Worm (Caenorhabditis elegans): ENCODE measurements around the gene spig-8.
A peak's percentile ranks its signal among the peaks of the same experiment; 100 is the strongest.
"Not testable (repeated sequence)": the region's sequence is repeated elsewhere in the genome, so short reads cannot be mapped to it uniquely, and the experiment has no call there.

spig-8 gene

ce11 chrV:7051133-7051765 lies 3.4 kb upstream of the spig-8 start, which contains the start of the genes tofu-2 and spig-1:
tofu-2 (minus strand) TSS chrV:7051248.
spig-1 (plus strand) TSS chrV:7051715.
- TF ChIP-seq ama-1 (optimal IDR thresholded peaks at IDR 0.05) (no peak), tbx-11 (GFP tag; IDR thresholded peaks at IDR 0.05) (no peak), F13C5.2 (tag; optimal IDR thresholded peaks at IDR 0.05) (no peak), hnd-1 (tag; optimal IDR thresholded peaks at IDR 0.05) (no peak), ceh-13 (GFP tag; optimal IDR thresholded peaks at IDR 0.05) (no peak), hmg-4 (GFP tag; optimal IDR thresholded peaks at IDR 0.05) (no peak), sea-1 (GFP tag; conservative IDR thresholded peaks at IDR 0.05) (no peak)

- TF ChIP-seq B0310.2 (tag; optimal IDR thresholded peaks at IDR 0.05) (no peak), ceh-36 (tag; optimal IDR thresholded peaks at IDR 0.05) (no peak), flt-1 (GFP tag; IDR thresholded peaks at IDR 0.05) (no peak), ets-7 (tag; optimal IDR thresholded peaks at IDR 0.05) (no peak), hmbx-1 (tag; optimal IDR thresholded peaks at IDR 0.05) (no peak), scrt-1 (GFP tag; IDR thresholded peaks at IDR 0.05) (no peak), ama-1 (optimal IDR thresholded peaks at IDR 0.05) (no peak)
These were observed 1.6 kb upstream of the spig-8 start, which contains the start of gene txt-17 for ce11 chrV:7053100-7053499. txt-17 (minus strand) TSS chrV:7053200.

ce11 chrV:7057795-7058194 lies 3.1 kb downstream of the spig-8 start, which contains the start of gene Y57E12AL.2:
Y57E12AL.2 (plus strand) TSS chrV:7058095.
- TF ChIP-seq tbx-37 (GFP tag; conservative IDR thresholded peaks at IDR 0.05); hnd-1 (tag; optimal IDR thresholded peaks at IDR 0.05); sea-1 (GFP tag; conservative IDR thresholded peaks at IDR 0.05): not testable (repeated sequence)

- TF ChIP-seq hmbx-1 (tag; optimal IDR thresholded peaks at IDR 0.05) (no peak), ceh-13 (GFP tag; optimal IDR thresholded peaks at IDR 0.05) (no peak), ets-7 (tag; optimal IDR thresholded peaks at IDR 0.05) (no peak), scrt-1 (GFP tag; IDR thresholded peaks at IDR 0.05) (no peak), tbx-11 (GFP tag; IDR thresholded peaks at IDR 0.05) (no peak), tra-4 (tag; optimal IDR thresholded peaks at IDR 0.05) (no peak), B0310.2 (tag; optimal IDR thresholded peaks at IDR 0.05) (no peak), tbx-37 (GFP tag; conservative IDR thresholded peaks at IDR 0.05) (no peak), ama-1 (optimal IDR thresholded peaks at IDR 0.05) (no peak), pes-1 (GFP tag; IDR thresholded peaks at IDR 0.05) (no peak), aly-1 (tag; optimal IDR thresholded peaks at IDR 0.05) (no peak), sea-1 (GFP tag; conservative IDR thresholded peaks at IDR 0.05) (no peak)
These were observed 4.7 kb downstream of the spig-8 start, which contains the start of gene mdt-6 for ce11 chrV:7059350-7059749. mdt-6 (minus strand) TSS chrV:7059624.

- TF ChIP-seq B0310.2 (tag; optimal IDR thresholded peaks at IDR 0.05), result no peak
- peak; percentile 66; the same call in 1 of the 2 replicates for TF ChIP-seq tbx-11 (GFP tag; IDR thresholded peaks at IDR 0.05)
- peak; percentile 22 for TF ChIP-seq hnd-1 (tag; optimal IDR thresholded peaks at IDR 0.05)
- no peak for TF ChIP-seq ama-1 (optimal IDR thresholded peaks at IDR 0.05)
- peak; percentile 70 for TF ChIP-seq F13C5.2 (tag; optimal IDR thresholded peaks at IDR 0.05)
- TF ChIP-seq ceh-13 (GFP tag; optimal IDR thresholded peaks at IDR 0.05), result peak; percentile 13
- no peak for TF ChIP-seq hmbx-1 (tag; optimal IDR thresholded peaks at IDR 0.05)
- TF ChIP-seq sea-1 (GFP tag; conservative IDR thresholded peaks at IDR 0.05), result no peak
- peak; percentile 21 for TF ChIP-seq hmg-4 (GFP tag; optimal IDR thresholded peaks at IDR 0.05)
- TF ChIP-seq tra-4 (tag; optimal IDR thresholded peaks at IDR 0.05), result no peak
- peak; percentile 51 for TF ChIP-seq aly-1 (tag; optimal IDR thresholded peaks at IDR 0.05)
- TF ChIP-seq ceh-36 (tag; optimal IDR thresholded peaks at IDR 0.05), result peak; percentile 53
- no peak for TF ChIP-seq ets-7 (tag; optimal IDR thresholded peaks at IDR 0.05)
- TF ChIP-seq tbx-37 (GFP tag; conservative IDR thresholded peaks at IDR 0.05), result 0 out of 2 replicates have a peak, but pooled peaks have one; percentile 39
- TF ChIP-seq flt-1 (GFP tag; IDR thresholded peaks at IDR 0.05), result peak; percentile 53; the same call in 1 of the 2 replicates
- TF ChIP-seq pes-1 (GFP tag; IDR thresholded peaks at IDR 0.05), result peak; percentile 75
- TF ChIP-seq scrt-1 (GFP tag; IDR thresholded peaks at IDR 0.05), result 0 out of 2 replicates have a peak, but pooled peaks have one; percentile 48
These were observed 5.7 kb downstream of the spig-8 start, which contains the start of the genes Y57E12AL.6 and Y57E12AL.1 for ce11 chrV:7060396-7060795. Y57E12AL.6 (minus strand) TSS chrV:7060470. Y57E12AL.1 (plus strand) TSS chrV:7060530.

ce11 chrV:7062790-7063189 lies 8.1 kb downstream of the spig-8 start, which contains the start of gene tmem-258:
tmem-258 (plus strand) TSS chrV:7063174.
- TF ChIP-seq B0310.2 (tag; optimal IDR thresholded peaks at IDR 0.05); ets-7 (tag; optimal IDR thresholded peaks at IDR 0.05); tbx-37 (GFP tag; conservative IDR thresholded peaks at IDR 0.05): not testable (repeated sequence)

ce11 chrV:7065226-7065625 lies 10.5 kb downstream of the spig-8 start, which contains the start of gene Y57E12AR.1:
Y57E12AR.1 (minus strand) TSS chrV:7065326.
- TF ChIP-seq B0310.2 (tag; optimal IDR thresholded peaks at IDR 0.05) (no peak), aly-1 (tag; optimal IDR thresholded peaks at IDR 0.05) (no peak), ceh-13 (GFP tag; optimal IDR thresholded peaks at IDR 0.05) (no peak), hmg-4 (GFP tag; optimal IDR thresholded peaks at IDR 0.05) (no peak), scrt-1 (GFP tag; IDR thresholded peaks at IDR 0.05) (no peak), hnd-1 (tag; optimal IDR thresholded peaks at IDR 0.05) (no peak), sea-1 (GFP tag; conservative IDR thresholded peaks at IDR 0.05) (no peak), flt-1 (GFP tag; IDR thresholded peaks at IDR 0.05) (no peak), ets-7 (tag; optimal IDR thresholded peaks at IDR 0.05) (no peak)

- no peak for TF ChIP-seq ceh-13 (GFP tag; optimal IDR thresholded peaks at IDR 0.05)
- TF ChIP-seq aly-1 (tag; optimal IDR thresholded peaks at IDR 0.05), result no peak
- no peak for TF ChIP-seq B0310.2 (tag; optimal IDR thresholded peaks at IDR 0.05)
- no peak for TF ChIP-seq sea-1 (GFP tag; conservative IDR thresholded peaks at IDR 0.05)
- TF ChIP-seq tbx-37 (GFP tag; conservative IDR thresholded peaks at IDR 0.05), result no peak
- TF ChIP-seq tbx-11 (GFP tag; IDR thresholded peaks at IDR 0.05), result no peak
- no peak for TF ChIP-seq ets-7 (tag; optimal IDR thresholded peaks at IDR 0.05)
- no peak for TF ChIP-seq scrt-1 (GFP tag; IDR thresholded peaks at IDR 0.05)
- TF ChIP-seq hmg-4 (GFP tag; optimal IDR thresholded peaks at IDR 0.05), result no peak
- TF ChIP-seq pes-1 (GFP tag; IDR thresholded peaks at IDR 0.05), result no peak
- TF ChIP-seq ama-1 (optimal IDR thresholded peaks at IDR 0.05), result no peak
- no peak for TF ChIP-seq ceh-36 (tag; optimal IDR thresholded peaks at IDR 0.05)
These were observed 14.2 kb downstream of the spig-8 start for ce11 chrV:7068861-7069260.
